Fruit fly (Drosophila melanogaster) whole organism, embryonic: Measurements from ENCODE around the gene CG34008.

Experiments used
- CG10321 ChIP-seq: fragments of 200-800 bp; sonication (Bioruptor generic); IDR thresholded peaks from 2 replicates; pipeline ENCODE4 v1.3.6; 2022; ENCODE audit warnings: missing biosample characterization, missing genetic modification characterization
- CG10565 ChIP-seq: fragments of 200-800 bp; sonication (Bioruptor generic); optimal IDR thresholded peaks from 3 replicates; lab custom pipeline; 2016; ENCODE audit warnings: missing biosample characterization, mild to moderate bottlenecking, missing genetic modification characterization
- CG12942 ChIP-seq: fragments of 200-800 bp; sonication (Bioruptor generic); optimal IDR thresholded peaks from 3 replicates; lab custom pipeline; 2016; ENCODE audit warnings: missing biosample characterization, missing genetic modification characterization
- CG13775 ChIP-seq: fragments of 200-800 bp; sonication (Bioruptor generic); optimal IDR thresholded peaks from 3 replicates; lab custom pipeline; 2017; ENCODE audit warnings: missing biosample characterization, mild to moderate bottlenecking, missing genetic modification characterization
- CG15269 ChIP-seq: fragments of 200-800 bp; sonication (Bioruptor generic); optimal IDR thresholded peaks from 2 replicates; lab custom pipeline; 2018; ENCODE audit warnings: missing biosample characterization, mild to moderate bottlenecking, missing genetic modification characterization, moderate library complexity
- CG18476 ChIP-seq: fragments of 200-800 bp; sonication (Bioruptor generic); optimal IDR thresholded peaks from 2 replicates; lab custom pipeline; 2016; ENCODE audit warnings: missing biosample characterization, mild to moderate bottlenecking, missing genetic modification characterization
- CG2116 ChIP-seq: fragments of 200-800 bp; sonication (Bioruptor generic); optimal IDR thresholded peaks from 3 replicates; lab custom pipeline; 2018; ENCODE audit warnings: missing biosample characterization, mild to moderate bottlenecking, missing genetic modification characterization
- CG2120 ChIP-seq: fragments of 200-800 bp; sonication (Bioruptor generic); optimal IDR thresholded peaks from 3 replicates; lab custom pipeline; 2016; ENCODE audit warnings: missing biosample characterization, missing genetic modification characterization
- CG2129 ChIP-seq: fragments of 200-800 bp; sonication (Bioruptor generic); IDR thresholded peaks from 2 replicates; pipeline ENCODE4 v1.3.6; 2022; ENCODE audit warnings: missing biosample characterization, missing genetic modification characterization; ENCODE audit not compliant: partially characterized antibody
- CG3065 ChIP-seq: fragments of 200-800 bp; sonication (Bioruptor generic); optimal IDR thresholded peaks from 2 replicates; lab custom pipeline; 2016; ENCODE audit warnings: missing biosample characterization, missing genetic modification characterization
- CG31224 ChIP-seq: fragments of 200-800 bp; sonication (Bioruptor generic); IDR thresholded peaks from 2 replicates; pipeline ENCODE4 v1.3.6; 2022; ENCODE audit warnings: missing biosample characterization, missing genetic modification characterization
- CG32767 ChIP-seq: fragments of 200-800 bp; sonication (Bioruptor generic); IDR thresholded peaks from 2 replicates; pipeline ENCODE4 v1.3.6; 2022; ENCODE audit warnings: missing biosample characterization, missing genetic modification characterization
- CG3995 ChIP-seq: fragments of 200-800 bp; sonication (Bioruptor generic); optimal IDR thresholded peaks from 3 replicates; lab custom pipeline; 2016; ENCODE audit warnings: missing biosample characterization, missing genetic modification characterization
- CG42726 ChIP-seq: fragments of 200-800 bp; sonication (Bioruptor generic); IDR thresholded peaks from 2 replicates; pipeline ENCODE4 v1.3.6; 2022; ENCODE audit warnings: missing biosample characterization, missing genetic modification characterization; ENCODE audit not compliant: partially characterized antibody
- CG4730 ChIP-seq: fragments of 200-800 bp; sonication (Bioruptor generic); IDR thresholded peaks from 2 replicates; pipeline ENCODE4 v1.3.6; 2022; ENCODE audit warnings: missing biosample characterization, missing genetic modification characterization
- CG5180 ChIP-seq: fragments of 200-800 bp; sonication (Bioruptor generic); optimal IDR thresholded peaks from 3 replicates; lab custom pipeline; 2017; ENCODE audit warnings: missing biosample characterization, missing genetic modification characterization, mild to moderate bottlenecking, moderate library complexity, missing genetic modification reagents
- CG5245 ChIP-seq: fragments of 200-800 bp; sonication (Bioruptor generic); optimal IDR thresholded peaks from 3 replicates; lab custom pipeline; 2016; ENCODE audit warnings: missing biosample characterization, missing genetic modification characterization
- CG6854 ChIP-seq: fragments of 200-800 bp; sonication (Bioruptor generic); optimal IDR thresholded peaks from 3 replicates; lab custom pipeline; 2017; ENCODE audit warnings: missing biosample characterization, mild to moderate bottlenecking, missing genetic modification characterization
- CG7963 ChIP-seq: fragments of 200-800 bp; sonication (Bioruptor generic); IDR thresholded peaks from 3 replicates; pipeline ENCODE4 v1.3.6; 2022; ENCODE audit warnings: missing biosample characterization, missing genetic modification characterization; ENCODE audit not compliant: partially characterized antibody
- Camta ChIP-seq: fragments of 200-800 bp; sonication (Bioruptor generic); optimal IDR thresholded peaks from 2 replicates; lab custom pipeline; 2016; ENCODE audit warnings: missing biosample characterization, missing genetic modification characterization
- D19B ChIP-seq: fragments of 200-800 bp; sonication (Bioruptor generic); optimal IDR thresholded peaks from 2 replicates; lab custom pipeline; 2017; ENCODE audit warnings: missing biosample characterization, mild to moderate bottlenecking, missing genetic modification characterization
- Dbx ChIP-seq: fragments of 200-800 bp; sonication (Bioruptor generic); IDR thresholded peaks from 3 replicates; pipeline ENCODE4 v1.3.6; 2022; ENCODE audit warnings: missing biosample characterization, missing genetic modification characterization
- ERR ChIP-seq: fragments of 200-800 bp; sonication (Bioruptor generic); optimal IDR thresholded peaks from 2 replicates; lab custom pipeline; 2016; ENCODE audit warnings: missing biosample characterization, missing genetic modification characterization
- Ets97D ChIP-seq: fragments of 200-800 bp; sonication (Bioruptor generic); optimal IDR thresholded peaks from 3 replicates; lab custom pipeline; 2016; ENCODE audit warnings: missing biosample characterization, missing genetic modification characterization
- Fer3 ChIP-seq: fragments of 200-800 bp; sonication (Bioruptor generic); optimal IDR thresholded peaks from 2 replicates; lab custom pipeline; 2018; ENCODE audit warnings: missing biosample characterization, mild to moderate bottlenecking, missing genetic modification characterization, moderate library complexity
- HmgZ ChIP-seq: fragments of 200-800 bp; sonication (Bioruptor generic); optimal IDR thresholded peaks from 2 replicates; lab custom pipeline; 2018; ENCODE audit warnings: missing biosample characterization, mild to moderate bottlenecking, missing genetic modification characterization
- Lpt ChIP-seq: fragments of >200 bp; optimal IDR thresholded peaks from 2 replicates; lab custom pipeline; 2018; ENCODE audit warnings: missing biosample characterization, missing genetic modification characterization
- Myb ChIP-seq: fragments of 200-800 bp; sonication (Bioruptor generic); optimal IDR thresholded peaks from 2 replicates; lab custom pipeline; 2016; ENCODE audit warnings: missing biosample characterization, missing genetic modification characterization
- NC2β ChIP-seq: fragments of 200-800 bp; sonication (Bioruptor generic); optimal IDR thresholded peaks from 2 replicates; lab custom pipeline; 2016; ENCODE audit warnings: missing biosample characterization, missing genetic modification characterization
- NK7.1 ChIP-seq: fragments of 200-800 bp; sonication (Bioruptor generic); optimal IDR thresholded peaks from 3 replicates; lab custom pipeline; 2016; ENCODE audit warnings: missing biosample characterization, missing genetic modification characterization
- Sox100B ChIP-seq: fragments of 200-800 bp; sonication (Bioruptor generic); optimal IDR thresholded peaks from 3 replicates; lab custom pipeline; 2018; ENCODE audit warnings: missing biosample characterization, mild to moderate bottlenecking, missing genetic modification characterization
- ara ChIP-seq: fragments of 200-800 bp; sonication (Bioruptor generic); IDR thresholded peaks from 2 replicates; pipeline ENCODE4 v1.3.6; 2022; ENCODE audit warnings: missing biosample characterization, missing genetic modification characterization
- br ChIP-seq: fragments of >200 bp; optimal IDR thresholded peaks from 2 replicates; lab custom pipeline; 2017
- bsh ChIP-seq, 2 experiments: fragments of 200-800 bp; sonication (Bioruptor generic); optimal IDR thresholded peaks; 2 replicates each; lab custom pipeline; 2017 to 2018; ENCODE audit warnings: mild to moderate bottlenecking in 2 of 2, missing biosample characterization in 2 of 2, missing genetic modification characterization in 2 of 2, moderate library complexity in 1 of 2
- cad ChIP-seq: fragments of >200 bp; optimal IDR thresholded peaks from 2 replicates; lab custom pipeline; 2017; ENCODE audit warnings: missing biosample characterization, missing genetic modification characterization
- caup ChIP-seq: fragments of 200-800 bp; sonication (Bioruptor generic); optimal IDR thresholded peaks from 3 replicates; lab custom pipeline; 2017; ENCODE audit warnings: missing biosample characterization, mild to moderate bottlenecking, missing genetic modification characterization, moderate library complexity; ENCODE audit not compliant: severe bottlenecking
- disco-r ChIP-seq: fragments of 200-800 bp; sonication (Bioruptor generic); optimal IDR thresholded peaks from 2 replicates; lab custom pipeline; 2016; ENCODE audit warnings: missing biosample characterization, missing genetic modification characterization
- dmrt99B ChIP-seq: fragments of 200-800 bp; sonication (Bioruptor generic); optimal IDR thresholded peaks from 2 replicates; lab custom pipeline; 2018; ENCODE audit warnings: missing biosample characterization, mild to moderate bottlenecking, missing genetic modification characterization, moderate library complexity
- fu2 ChIP-seq: fragments of 200-800 bp; sonication (Bioruptor generic); optimal IDR thresholded peaks from 2 replicates; lab custom pipeline; 2016; ENCODE audit warnings: missing biosample characterization, missing genetic modification characterization
- grn ChIP-seq: fragments of 200-800 bp; sonication (Bioruptor generic); optimal IDR thresholded peaks from 3 replicates; lab custom pipeline; 2017; ENCODE audit warnings: missing biosample characterization, missing genetic modification characterization
- hb ChIP-seq: fragments of 200-800 bp; sonication (Bioruptor generic); IDR thresholded peaks from 3 replicates; pipeline ENCODE4 v1.3.6; 2022; ENCODE audit warnings: missing biosample characterization, missing genetic modification characterization; ENCODE audit not compliant: partially characterized antibody
- ind ChIP-seq: fragments of 200-800 bp; sonication (Bioruptor generic); optimal IDR thresholded peaks from 3 replicates; lab custom pipeline; 2016; ENCODE audit warnings: missing biosample characterization, missing genetic modification characterization
- inv ChIP-seq: fragments of 200-800 bp; sonication (Bioruptor generic); IDR thresholded peaks from 2 replicates; pipeline ENCODE4 v1.3.6; 2022; ENCODE audit warnings: missing biosample characterization, missing genetic modification characterization; ENCODE audit not compliant: partially characterized antibody
- kah ChIP-seq: fragments of 200-800 bp; sonication (Bioruptor generic); optimal IDR thresholded peaks from 2 replicates; lab custom pipeline; 2018; ENCODE audit warnings: missing biosample characterization, mild to moderate bottlenecking, missing genetic modification characterization
- klu ChIP-seq: fragments of 200-800 bp; sonication (Bioruptor generic); IDR thresholded peaks from 2 replicates; pipeline ENCODE4 v1.3.6; 2022; ENCODE audit warnings: missing biosample characterization, missing genetic modification characterization
- lilli ChIP-seq: fragments of 200-800 bp; sonication (Bioruptor generic); optimal IDR thresholded peaks from 3 replicates; lab custom pipeline; 2016; ENCODE audit warnings: missing biosample characterization, missing genetic modification characterization
- run ChIP-seq: fragments of 200-800 bp; sonication (Bioruptor generic); optimal IDR thresholded peaks from 3 replicates; lab custom pipeline; 2018; ENCODE audit warnings: missing biosample characterization, mild to moderate bottlenecking, missing genetic modification characterization
- stwl ChIP-seq: fragments of 200-800 bp; sonication (Bioruptor generic); optimal IDR thresholded peaks from 3 replicates; lab custom pipeline; 2018; ENCODE audit warnings: missing biosample characterization, mild to moderate bottlenecking, missing genetic modification characterization, moderate library complexity
- tap ChIP-seq: fragments of 200-800 bp; optimal IDR thresholded peaks from 3 replicates; lab custom pipeline; 2019; ENCODE audit warnings: missing biosample characterization, mild to moderate bottlenecking, missing genetic modification characterization, moderate library complexity

The CG34008 gene

dm6 chr3R:20556281-20557113, 24.8 kb downstream of the CG34008 start (continued):
- TF ChIP-seq Myb (GFP tag; lab: Kevin White, UChicago) (peak; percentile 24), ind (peak; percentile 65), CG7963 (no peak), kah (GFP tag; lab: Kevin White, UChicago) (no peak), CG31224 (GFP tag; lab: Robert Waterston, UW) (peak; percentile 79), bsh (GFP tag; optimal IDR thresholded peaks at IDR 0.05; lab: Kevin White, UChicago) (peak; percentile 15 to 78), HmgZ (no peak), CG18476 (GFP tag; lab: Kevin White, UChicago) (peak; percentile 71), CG5245 (GFP tag; lab: Kevin White, UChicago) (peak; percentile 34), CG12942 (peak; percentile 33), Sox100B (GFP tag; lab: Kevin White, UChicago) (peak; percentile 59), ERR (GFP tag; lab: Kevin White, UChicago) (peak; percentile 7), CG2120 (GFP tag; lab: Kevin White, UChicago) (peak; percentile 85), CG5180 (GFP tag; lab: Kevin White, UChicago) (no peak), CG4730 (GFP tag; lab: Robert Waterston, UW) (peak; percentile 79), stwl (tag; lab: Kevin White, UChicago) (no peak), CG6854 (GFP tag; lab: Kevin White, UChicago) (no peak), CG42726 (no peak), cad (no peak), ara (GFP tag; lab: Robert Waterston, UW) (peak; percentile 70), CG32767 (GFP tag; lab: Robert Waterston, UW) (peak; percentile 56; the same call in 1 of the 2 replicates), CG13775 (peak; percentile 53), caup (GFP tag; lab: Kevin White, UChicago) (no peak), CG10565 (GFP tag; lab: Kevin White, UChicago) (no peak), fu2 (GFP tag; lab: Kevin White, UChicago) (peak; percentile 7), dmrt99B (peak; percentile 68), CG3065 (GFP tag; lab: Kevin White, UChicago) (no peak), CG10321 (no peak), inv (no peak), CG2116 (no peak), Dbx (GFP tag; lab: Robert Waterston, UW) (peak; percentile 83), D19B (GFP tag; lab: Kevin White, UChicago) (peak; percentile 52), klu (GFP tag; lab: Robert Waterston, UW) (peak; percentile 76), hb (GFP tag; lab: Robert Waterston, UW) (no peak), lilli (GFP tag; lab: Kevin White, UChicago) (peak; percentile 68), Lpt (GFP tag; lab: Kevin White, UChicago) (no peak), disco-r (no peak), Fer3 (tag; lab: Kevin White, UChicago) (peak; percentile 82), run (no peak), CG3995 (peak; percentile 69), CG15269 (tag; lab: Kevin White, UChicago) (peak; percentile 76), Ets97D (no peak), Camta (GFP tag; lab: Kevin White, UChicago) (no peak), CG2129 (GFP tag; lab: Robert Waterston, UW) (no peak), grn (GFP tag; lab: Kevin White, UChicago) (no peak), tap (tag; lab: Kevin White, UChicago) (peak; percentile 65), br (no peak), NC2β (GFP tag; lab: Kevin White, UChicago) (peak; percentile 1), NK7.1 (no peak)
